Fruit fly (Drosophila melanogaster) S2 (cell line): ENCODE data around the gene CG17376.

Source experiments
- CG8478 ChIP-seq: fragments of >200 bp; optimal IDR thresholded peaks from 2 replicates; lab custom pipeline; 2018
- CTCF ChIP-seq, 2 experiments: fragments of >200 bp; optimal IDR thresholded peaks; 2 replicates each; lab custom pipeline; 2018

dm6 chr2L:6819230-6820049 lies 18.7 kb upstream of the CG17376 start:
- TF ChIP-seq CG8478 (lab: Kevin White, UChicago) (no peak), CTCF (optimal IDR thresholded peaks at IDR 0.05; lab: Kevin White, UChicago) (no peak)
